Fruit fly (Drosophila melanogaster): ENCODE results near the gene CG18666.

Gene CG18666

DNA sequence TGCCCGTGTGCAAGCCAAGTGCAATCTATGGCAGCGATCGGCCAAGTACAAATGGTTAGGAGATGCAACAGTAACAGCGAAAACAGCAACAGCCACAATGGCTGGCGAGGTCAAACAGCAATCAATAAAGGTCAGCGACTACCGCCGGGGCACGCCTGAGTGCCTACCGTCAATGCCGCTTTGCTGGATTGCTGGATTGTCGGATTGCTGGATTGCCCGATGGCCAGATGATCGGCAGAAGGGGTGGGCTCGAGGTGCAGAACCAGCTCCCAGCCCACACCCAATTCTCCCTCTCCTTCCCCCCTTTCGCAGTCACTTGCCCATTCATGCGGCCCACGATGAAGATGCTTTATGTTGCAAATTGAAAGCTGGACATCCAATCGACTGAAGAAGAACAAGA, 34.3 kb downstream of the CG18666 start:
- no peak for TF ChIP-seq CG8478 (optimal IDR thresholded peaks at IDR 0.05)
- no peak for TF ChIP-seq CTCF (optimal IDR thresholded peaks at IDR 0.05)

DNA sequence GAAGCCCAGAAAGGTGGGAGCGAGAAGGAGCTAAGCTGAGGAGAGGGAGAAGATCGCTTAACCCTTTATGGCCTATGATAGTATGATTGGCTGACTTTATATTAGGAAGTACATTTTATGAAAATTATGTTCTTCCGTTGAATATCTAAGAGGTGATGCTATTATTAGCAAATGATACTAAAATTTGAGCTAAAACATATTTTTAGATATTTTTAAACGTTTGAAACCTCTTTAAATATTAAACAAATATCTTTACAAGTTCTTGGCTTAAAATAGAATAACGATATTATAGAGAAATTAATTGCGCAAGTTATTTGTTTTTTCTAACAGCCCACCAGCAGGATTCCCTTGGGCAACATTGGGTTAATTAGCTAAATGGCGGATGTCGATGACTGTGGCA, 34.9 kb downstream of the CG18666 start:
- TF ChIP-seq CTCF (optimal IDR thresholded peaks at IDR 0.05) (no peak), CG8478 (optimal IDR thresholded peaks at IDR 0.05) (no peak)

DNA sequence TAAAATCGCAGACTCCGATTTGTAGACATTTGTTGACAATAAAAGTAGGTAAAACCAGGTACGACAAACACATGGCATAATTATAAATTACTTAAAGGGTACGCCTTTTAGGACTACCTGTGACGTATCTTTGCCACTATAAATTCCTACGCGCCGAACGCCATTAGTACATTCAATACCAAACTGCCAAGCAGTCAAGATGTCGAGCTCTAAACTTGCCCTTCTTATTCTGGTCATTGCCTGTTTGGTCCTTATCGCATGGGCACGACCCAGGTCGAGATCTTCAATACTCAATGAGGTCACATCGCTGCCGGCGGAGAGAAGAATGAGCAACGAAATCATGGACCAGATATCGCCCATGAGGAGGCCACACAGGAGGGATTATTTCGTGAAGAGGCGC, 36.3 kb downstream of the CG18666 start, which contains the start of gene CG14915:
Gene CG14915 (plus strand): TSS at position 166 of the 400 bp plus-strand sequence.
- TF ChIP-seq CG8478 (optimal IDR thresholded peaks at IDR 0.05), result no peak
- no peak for TF ChIP-seq CTCF (optimal IDR thresholded peaks at IDR 0.05)

DNA sequence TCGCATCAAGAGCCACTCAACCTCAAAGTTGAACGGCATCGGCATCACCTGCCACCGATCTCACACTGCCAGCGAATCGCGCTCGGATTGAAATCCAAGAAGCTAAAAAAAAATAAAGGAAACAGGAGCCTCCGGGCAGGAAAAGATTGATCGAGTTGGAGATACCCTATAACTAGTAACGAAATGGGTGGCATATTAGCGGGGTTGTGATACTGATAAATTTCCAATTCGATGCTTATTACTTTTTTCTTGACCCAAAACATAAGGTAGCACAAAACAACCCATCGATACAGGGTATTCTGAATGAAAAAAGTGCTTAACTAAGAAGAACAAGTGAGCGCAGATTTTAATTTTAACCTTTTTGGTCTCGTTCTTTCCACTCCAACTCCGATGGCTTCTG, 37.7 kb downstream of the CG18666 start:
- TF ChIP-seq CTCF (optimal IDR thresholded peaks at IDR 0.05), result no peak
- no peak for TF ChIP-seq CG8478 (optimal IDR thresholded peaks at IDR 0.05)

DNA sequence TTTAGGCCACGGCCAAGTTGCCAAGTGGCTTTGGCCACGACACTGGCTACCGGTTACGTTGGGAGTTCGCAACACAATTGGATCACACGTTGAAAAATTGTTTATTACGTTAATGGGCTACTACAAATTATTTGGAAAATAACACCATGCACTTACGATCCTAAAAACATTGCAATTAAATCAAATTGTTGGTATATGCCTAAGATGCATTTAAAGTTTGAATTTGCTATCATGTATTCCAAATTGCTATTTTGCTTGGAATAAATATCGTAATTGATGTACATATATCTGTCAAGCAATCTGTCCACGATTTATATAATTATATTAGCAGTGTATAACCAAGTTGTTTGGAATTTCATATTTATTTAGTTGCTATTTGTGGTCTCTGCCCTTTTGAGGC, 38.3 kb downstream of the CG18666 start:
- TF ChIP-seq CG8478 (optimal IDR thresholded peaks at IDR 0.05), result no peak
- no peak for TF ChIP-seq CTCF (optimal IDR thresholded peaks at IDR 0.05)

DNA sequence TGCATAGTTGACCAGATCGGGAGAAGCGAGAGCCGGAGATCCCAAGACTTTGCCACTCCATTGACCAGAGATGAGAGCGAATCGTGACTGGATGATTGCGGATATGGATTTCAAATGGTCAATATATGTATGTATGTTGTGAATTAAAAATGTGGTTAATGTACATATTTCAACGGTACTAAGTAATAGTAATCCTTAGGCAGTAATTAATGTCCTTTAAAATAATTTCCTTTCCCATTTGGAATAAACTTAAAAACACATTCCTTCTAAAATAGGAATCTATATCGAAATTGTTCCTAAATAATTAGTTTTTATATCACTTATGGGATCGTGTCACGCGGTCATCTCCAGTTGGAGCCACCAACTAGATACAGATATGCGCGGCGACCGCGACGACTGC, 39.4 kb downstream of the CG18666 start:
- TF ChIP-seq CTCF (optimal IDR thresholded peaks at IDR 0.05) (no peak), CG8478 (optimal IDR thresholded peaks at IDR 0.05) (no peak)

DNA sequence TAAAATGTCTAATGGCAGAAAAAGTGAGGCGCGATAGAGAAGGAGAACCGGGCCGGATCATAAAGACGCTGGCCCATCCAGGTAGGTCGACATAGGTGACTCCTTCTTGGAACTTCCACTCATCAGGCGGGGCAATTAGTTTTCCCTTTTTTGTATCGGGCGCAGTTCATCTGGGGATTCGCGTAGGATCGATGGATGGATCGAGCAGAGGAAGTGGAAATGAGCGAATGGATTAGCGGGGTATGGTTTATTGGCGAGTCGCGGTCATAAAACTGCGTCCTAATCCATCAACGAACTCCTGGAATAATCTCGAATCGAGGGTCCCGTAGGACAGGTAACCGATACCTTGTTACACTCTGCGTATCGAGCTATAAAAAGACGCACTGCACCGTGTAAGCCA, 40.5 kb downstream of the CG18666 start, which contains the start of gene CG43725:
Gene CG43725 (plus strand): TSS at position 400 of the 400 bp plus-strand sequence.
- TF ChIP-seq CG8478 (optimal IDR thresholded peaks at IDR 0.05), result no peak
- TF ChIP-seq CTCF (optimal IDR thresholded peaks at IDR 0.05), result no peak

DNA sequence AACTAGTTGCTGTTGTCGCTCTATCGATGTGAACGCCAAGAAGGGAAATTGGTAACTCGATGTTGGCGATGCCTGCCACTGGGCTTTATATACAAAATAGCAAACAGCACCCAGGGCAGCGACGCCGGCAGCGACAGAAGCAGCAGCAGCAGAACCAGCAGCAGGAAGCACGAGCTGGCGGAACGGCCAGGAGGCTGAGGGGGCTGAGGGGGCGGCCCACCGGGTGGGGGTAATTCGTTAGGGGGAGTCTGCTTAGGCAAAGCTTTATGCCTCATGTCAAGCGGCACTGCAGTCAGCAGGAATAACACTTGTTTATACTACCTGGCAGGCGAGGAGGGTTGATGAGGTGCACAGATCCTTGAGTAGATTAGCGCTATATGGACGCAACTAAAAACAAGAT, 46.7 kb downstream of the CG18666 start, which contains the start of gene AstC:
Gene AstC (minus strand): TSS at position 63 of the 400 bp plus-strand sequence.
- TF ChIP-seq CTCF (optimal IDR thresholded peaks at IDR 0.05), result no peak
- TF ChIP-seq CG8478 (optimal IDR thresholded peaks at IDR 0.05), result no peak

DNA sequence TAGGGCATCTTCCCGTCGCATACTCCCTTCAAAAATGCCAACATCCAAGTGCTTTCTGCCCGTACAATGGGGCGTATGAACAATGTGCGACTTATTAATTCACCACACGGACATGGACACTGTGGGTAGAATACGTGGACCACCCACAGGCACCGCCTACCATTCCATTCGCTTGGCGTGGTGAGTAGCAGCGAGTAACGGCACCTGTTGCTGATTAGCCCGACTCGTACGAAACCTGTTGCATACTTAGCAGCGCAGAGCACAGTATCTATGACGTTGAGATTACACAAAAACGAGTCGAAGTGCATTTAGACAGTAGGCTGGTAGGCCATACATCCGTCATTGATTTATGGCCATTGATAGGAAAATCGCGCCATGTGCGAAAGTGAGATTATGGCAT, 47.4 kb downstream of the CG18666 start:
- TF ChIP-seq CTCF (optimal IDR thresholded peaks at IDR 0.05), result no peak
- no peak for TF ChIP-seq CG8478 (optimal IDR thresholded peaks at IDR 0.05)
